Fruit fly (Drosophila melanogaster) Kc167 (cell line): ENCODE results near the gene MESR3.

Source experiments
- Myc ChIP-seq: fragments of >200 bp; optimal IDR thresholded peaks from 2 replicates; lab custom pipeline; 2017; ENCODE audit warnings: missing external identifiers
- Sin3A ChIP-seq: fragments of >200 bp; optimal IDR thresholded peaks from 2 replicates; lab custom pipeline; 2018; ENCODE audit warnings: missing external identifiers
- h ChIP-seq: fragments of >200 bp; optimal IDR thresholded peaks from 3 replicates; lab custom pipeline; 2018; ENCODE audit warnings: missing external identifiers
- insv ChIP-seq: fragments of >200 bp; optimal IDR thresholded peaks from 3 replicates; lab custom pipeline; 2018; ENCODE audit warnings: missing external identifiers
- psq ChIP-seq: fragments of >200 bp; optimal IDR thresholded peaks from 2 replicates; lab custom pipeline; 2017; ENCODE audit warnings: missing external identifiers

dm6 chr2L:18626987-18627386 lies 9.9 kb downstream of the MESR3 start:
- TF ChIP-seq insv (no peak), h (lab: Kevin White, UChicago) (no peak), Sin3A (lab: Kevin White, UChicago) (no peak), Myc (lab: Kevin White, UChicago) (no peak), psq (no peak)
